2 worm cellular contexts compared by ENCODE assay signal in genomic region chrII:6560291-6560690, ce11.
A peak's percentile ranks its signal among the peaks of the same experiment; 100 is the strongest.
TF ChIP-seq lines count a peak whose summit lies in the region.

No protein-coding gene starts in this region.

TF ChIP-seq in whole organism, L2 larva, 48 proteins besides CTCF, POLR2A, EP300 and RAD21:
- peak; percentile 51 for TF ChIP-seq ama-1 (optimal IDR thresholded peaks at IDR 0.05; lab: Kevin White, UChicago)
- peak; percentile 27 for TF ChIP-seq nhr-129 (tag; optimal IDR thresholded peaks at IDR 0.05; lab: Kevin White, UChicago)
- no peak for TF ChIP-seq lin-11 (tag; optimal IDR thresholded peaks at IDR 0.05; lab: Kevin White, UChicago)
TF ChIP-seq in whole organism, L2 larva: peak in this region for 2.

TF ChIP-seq in whole organism, L4 larva, 104 proteins besides CTCF, POLR2A, EP300 and RAD21:
- no peak for TF ChIP-seq lsy-2 (tag; optimal IDR thresholded peaks at IDR 0.05; lab: Kevin White, UChicago)
- no peak for TF ChIP-seq daf-16 (GFP tag; optimal IDR thresholded peaks at IDR 0.05; lab: Kevin White, UChicago)
- TF ChIP-seq daf-16 (tag; optimal IDR thresholded peaks at IDR 0.05; lab: Kevin White, UChicago), result no peak
- peak in 1 of 2 experiments; percentile 67 for TF ChIP-seq unc-62 (GFP tag; optimal IDR thresholded peaks at IDR 0.05 in 1 of 2; lab: Kevin White, UChicago)
- no peak for TF ChIP-seq unc-62 (tag; optimal IDR thresholded peaks at IDR 0.05; lab: Kevin White, UChicago)
- no peak for TF ChIP-seq lin-39 (tag; optimal IDR thresholded peaks at IDR 0.05; lab: Kevin White, UChicago)
- TF ChIP-seq ceh-28 (tag; optimal IDR thresholded peaks at IDR 0.05; lab: Kevin White, UChicago), result no peak
- TF ChIP-seq vab-7 (GFP tag; IDR thresholded peaks at IDR 0.05; lab: Robert Waterston, UW), result no peak
- no peak for TF ChIP-seq spr-1 (tag; optimal IDR thresholded peaks at IDR 0.05; lab: Kevin White, UChicago)
- TF ChIP-seq mes-2 (tag; optimal IDR thresholded peaks at IDR 0.05; lab: Kevin White, UChicago; ENCODE audit: poor library complexity, severe bottlenecking), result no peak
- peak; percentile 74 for TF ChIP-seq aha-1 (tag; lab: Kevin White, UChicago)
- no peak for TF ChIP-seq dve-1 (tag; optimal IDR thresholded peaks at IDR 0.05; lab: Kevin White, UChicago; ENCODE audit: insufficient read depth)
- TF ChIP-seq nhr-42 (GFP tag; IDR thresholded peaks at IDR 0.05; lab: Robert Waterston, UW), result no peak

Comparison
In these comparisons a context has a peak if more than half of its experiments do, and no peak if none do; other contexts are left out.
1. Of the 23 proteins assayed by ChIP-seq in both whole organism, L4 larva and whole organism, L2 larva: peak only in whole organism, L4 larva: none; only in whole organism, L2 larva: ama-1; in both: none; in neither: 21; mixed calls (peak in some experiments, not most) for 1.